Fruit fly (Drosophila melanogaster): ENCODE results near the gene hec.

The hec gene

dm6 chrX:12903099-12903616 lies 54.1 kb downstream of the hec start, which contains the start of gene Flad1 (continued):
- no peak for TF ChIP-seq tna (GFP tag; IDR thresholded peaks at IDR 0.05; ENCODE audit: partially characterized antibody)
- no peak for TF ChIP-seq lbe (GFP tag; optimal IDR thresholded peaks at IDR 0.05)
- no peak for TF ChIP-seq z (GFP tag; IDR thresholded peaks at IDR 0.05)
- no peak for TF ChIP-seq Dip3 (GFP tag; optimal IDR thresholded peaks at IDR 0.05)
- TF ChIP-seq CkIIα-i1 (GFP tag; IDR thresholded peaks at IDR 0.05): no peak
- TF ChIP-seq CG5245 (GFP tag; optimal IDR thresholded peaks at IDR 0.05): no peak
- no peak for TF ChIP-seq CG31388 (GFP tag; optimal IDR thresholded peaks at IDR 0.05)
- TF ChIP-seq GATAe (GFP tag; conservative IDR thresholded peaks at IDR 0.05): no peak
- no peak for TF ChIP-seq emc (GFP tag; optimal IDR thresholded peaks at IDR 0.05)
- TF ChIP-seq mld (GFP tag; IDR thresholded peaks at IDR 0.05; ENCODE audit: partially characterized antibody): peak; percentile 37; the same call in 1 of the 3 replicates
- TF ChIP-seq CG16863 (GFP tag; optimal IDR thresholded peaks at IDR 0.05): no peak
- TF ChIP-seq CG8924 (tag; optimal IDR thresholded peaks at IDR 0.05): no peak
- no peak for TF ChIP-seq trh (GFP tag; optimal IDR thresholded peaks at IDR 0.05)
- TF ChIP-seq CG12219 (GFP tag; optimal IDR thresholded peaks at IDR 0.05): no peak
- TF ChIP-seq Trl (optimal IDR thresholded peaks at IDR 0.05): no peak
- TF ChIP-seq Trl (GFP tag; optimal IDR thresholded peaks at IDR 0.05): no peak
- TF ChIP-seq crol (GFP tag; IDR thresholded peaks at IDR 0.05): no peak
- peak; percentile 49 for TF ChIP-seq MBD-R2 (GFP tag; IDR thresholded peaks at IDR 0.05)
- peak; percentile 73 for TF ChIP-seq dm (GFP tag; optimal IDR thresholded peaks at IDR 0.05)
- no peak for TF ChIP-seq stwl (tag; optimal IDR thresholded peaks at IDR 0.05)
- TF ChIP-seq hb (GFP tag; IDR thresholded peaks at IDR 0.05; ENCODE audit: partially characterized antibody): 0 out of 3 replicates have a peak, but pooled peaks have one; percentile 59
- TF ChIP-seq CG16815 (GFP tag; optimal IDR thresholded peaks at IDR 0.05): no peak
- no peak for TF ChIP-seq psq (GFP tag; optimal IDR thresholded peaks at IDR 0.05)
- TF ChIP-seq CG2120 (GFP tag; optimal IDR thresholded peaks at IDR 0.05): no peak
- no peak for TF ChIP-seq pnt (GFP tag; optimal IDR thresholded peaks at IDR 0.05)
- no peak for TF ChIP-seq bab2 (GFP tag; optimal IDR thresholded peaks at IDR 0.05)
- no peak for TF ChIP-seq ATbp (GFP tag; optimal IDR thresholded peaks at IDR 0.05)
- no peak for TF ChIP-seq lola (GFP tag; optimal IDR thresholded peaks at IDR 0.05)
- peak; percentile 44 for TF ChIP-seq CG10543 (GFP tag; optimal IDR thresholded peaks at IDR 0.05)
- TF ChIP-seq bsh (GFP tag; optimal IDR thresholded peaks at IDR 0.05): no peak
- TF ChIP-seq aop (GFP tag; IDR thresholded peaks at IDR 0.05): no peak
- TF ChIP-seq ttk (GFP tag; IDR thresholded peaks at IDR 0.05): no peak
- TF ChIP-seq CG31224 (GFP tag; IDR thresholded peaks at IDR 0.05): no peak
- TF ChIP-seq CG11085 (GFP tag; IDR thresholded peaks at IDR 0.05): no peak
- TF ChIP-seq CG31441 (GFP tag; IDR thresholded peaks at IDR 0.05): no peak
- no peak for TF ChIP-seq NK7.1 (GFP tag; optimal IDR thresholded peaks at IDR 0.05)
- TF ChIP-seq seq (GFP tag; IDR thresholded peaks at IDR 0.05): no peak

dm6 chrX:12900718-12901442 lies 56.4 kb downstream of the hec start, which contains the start of gene Coq8:
Gene Coq8 (minus strand): TSS chrX:12901114.
- no peak for TF ChIP-seq jigr1 (GFP tag; IDR thresholded peaks at IDR 0.05)
- TF ChIP-seq HLHmδ (GFP tag; optimal IDR thresholded peaks at IDR 0.05): no peak
- TF ChIP-seq CG3847 (GFP tag; IDR thresholded peaks at IDR 0.05): 0 out of 2 replicates have a peak, but pooled peaks have one; percentile 10
- peak; percentile 38; the same call in 1 of the 2 replicates for TF ChIP-seq CG13287 (GFP tag; IDR thresholded peaks at IDR 0.05; ENCODE audit: partially characterized antibody)
- peak; percentile 10 for TF ChIP-seq CG15514 (GFP tag; optimal IDR thresholded peaks at IDR 0.05)
- TF ChIP-seq cato (GFP tag; optimal IDR thresholded peaks at IDR 0.05; ENCODE audit: borderline replicate concordance): no peak
- TF ChIP-seq Sry-β (GFP tag; optimal IDR thresholded peaks at IDR 0.05): peak; percentile 93
- peak; percentile 0 for TF ChIP-seq HmgZ (tag; optimal IDR thresholded peaks at IDR 0.05)
- no peak for TF ChIP-seq bowl (GFP tag; IDR thresholded peaks at IDR 0.05)
- peak; percentile 18 for TF ChIP-seq sug (tag; optimal IDR thresholded peaks at IDR 0.05)
- peak; percentile 88 for TF ChIP-seq MBD-R2 (GFP tag; IDR thresholded peaks at IDR 0.05)
- no peak for TF ChIP-seq nom (GFP tag; optimal IDR thresholded peaks at IDR 0.05)
- peak; percentile 26; the same call in 1 of the 2 replicates for TF ChIP-seq CG9932 (GFP tag; IDR thresholded peaks at IDR 0.05)
- no peak for TF ChIP-seq zfh1 (GFP tag; IDR thresholded peaks at IDR 0.05)
- TF ChIP-seq run (tag; optimal IDR thresholded peaks at IDR 0.05): no peak
- no peak for TF ChIP-seq emc (GFP tag; optimal IDR thresholded peaks at IDR 0.05)

Measured in whole organism, embryonic.